Fruit fly (Drosophila melanogaster): ENCODE results near the gene Abcd3.

- no peak for TF ChIP-seq Sin3A (optimal IDR thresholded peaks at IDR 0.05)
- TF ChIP-seq ttk (optimal IDR thresholded peaks at IDR 0.05) = no peak
- no peak for TF ChIP-seq h (optimal IDR thresholded peaks at IDR 0.05)
- no peak for TF ChIP-seq insv (optimal IDR thresholded peaks at IDR 0.05)
Observed at dm6 chrX:19785403-19785802, 34.8 kb downstream of the Abcd3 start.
